Worm (Caenorhabditis elegans) whole organism, mixed stage, embryonic: Measurements from ENCODE around the gene srh-215.
A peak's percentile ranks its signal among the peaks of the same experiment; 100 is the strongest.

Experiments used
- M03D4.4 ChIP-seq: sonication (generic microtip); optimal IDR thresholded peaks from 2 replicates; lab custom pipeline; 2017; ENCODE audit warnings: mild to moderate bottlenecking, missing genetic modification characterization, missing compliant biosample characterization
- bed-3 ChIP-seq: fragments of 200-800 bp; sonication (Bioruptor generic); optimal IDR thresholded peaks from 3 replicates; lab custom pipeline; 2018; ENCODE audit warnings: mild to moderate bottlenecking, missing genetic modification characterization, moderate library complexity, missing compliant biosample characterization
- blmp-1 ChIP-seq: fragments of 150-350 bp; optimal IDR thresholded peaks from 2 replicates; lab custom pipeline; 2014; ENCODE audit warnings: missing biosample characterization, missing genetic modification characterization
- ceh-39 ChIP-seq: fragments of 150-350 bp; optimal IDR thresholded peaks from 2 replicates; lab custom pipeline; 2014; ENCODE audit warnings: missing biosample characterization, missing genetic modification characterization
- ceh-43 ChIP-seq: fragments of 200-800 bp; sonication (Bioruptor generic); optimal IDR thresholded peaks from 2 replicates; lab custom pipeline; 2018; ENCODE audit warnings: mild to moderate bottlenecking, missing genetic modification characterization, moderate library complexity, missing compliant biosample characterization
- ceh-83 ChIP-seq: fragments of 200-800 bp; sonication (Bioruptor generic); optimal IDR thresholded peaks from 2 replicates; lab custom pipeline; 2018; ENCODE audit warnings: mild to moderate bottlenecking, missing genetic modification characterization, missing compliant biosample characterization
- ces-1 ChIP-seq: fragments of 150-350 bp; optimal IDR thresholded peaks from 2 replicates; lab custom pipeline; 2014; ENCODE audit warnings: missing biosample characterization, missing genetic modification reagents, missing genetic modification characterization
- cnd-1 ChIP-seq: fragments of 200-800 bp; sonication (Bioruptor generic); optimal IDR thresholded peaks from 2 replicates; lab custom pipeline; 2018; ENCODE audit warnings: mild to moderate bottlenecking, missing genetic modification characterization, missing compliant biosample characterization
- elt-1 ChIP-seq: sonication (generic microtip); optimal IDR thresholded peaks from 2 replicates; lab custom pipeline; 2017; ENCODE audit warnings: missing genetic modification characterization, mild to moderate bottlenecking, missing compliant biosample characterization, antibody characterized with exemption, moderate library complexity, borderline replicate concordance; ENCODE audit not compliant: insufficient read depth
- elt-3 ChIP-seq: fragments of 150-350 bp; optimal IDR thresholded peaks from 2 replicates; lab custom pipeline; 2014; ENCODE audit warnings: missing biosample characterization, missing genetic modification characterization
- flh-1 ChIP-seq: fragments of 200-800 bp; sonication (Bioruptor generic); optimal IDR thresholded peaks from 2 replicates; lab custom pipeline; 2018; ENCODE audit warnings: mild to moderate bottlenecking, missing genetic modification characterization, moderate library complexity, missing compliant biosample characterization
- ham-2 ChIP-seq: fragments of 200-800 bp; sonication (Bioruptor generic); optimal IDR thresholded peaks from 2 replicates; lab custom pipeline; 2018; ENCODE audit warnings: mild to moderate bottlenecking, missing genetic modification characterization, missing compliant biosample characterization
- hlh-1 ChIP-seq: fragments of 150-350 bp; optimal IDR thresholded peaks from 2 replicates; lab custom pipeline; 2014; ENCODE audit warnings: missing biosample characterization, missing genetic modification reagents, missing genetic modification characterization
- lin-13 ChIP-seq: fragments of 150-350 bp; optimal IDR thresholded peaks from 2 replicates; lab custom pipeline; 2014; ENCODE audit warnings: missing biosample characterization, missing genetic modification characterization
- lin-32 ChIP-seq: fragments of 200-800 bp; sonication (Bioruptor generic); optimal IDR thresholded peaks from 2 replicates; lab custom pipeline; 2018; ENCODE audit warnings: mild to moderate bottlenecking, missing genetic modification characterization, missing compliant biosample characterization
- lsy-2 ChIP-seq: fragments of 150-350 bp; optimal IDR thresholded peaks from 2 replicates; lab custom pipeline; 2014; ENCODE audit warnings: missing biosample characterization, missing genetic modification characterization
- mab-5 ChIP-seq: fragments of 150-350 bp; optimal IDR thresholded peaks from 2 replicates; lab custom pipeline; 2014; ENCODE audit warnings: missing biosample characterization, missing genetic modification characterization
- mep-1 ChIP-seq: fragments of 150-350 bp; optimal IDR thresholded peaks from 2 replicates; lab custom pipeline; 2017; ENCODE audit warnings: missing biosample characterization, missing genetic modification reagents, missing genetic modification characterization, inconsistent platforms
- mls-2 ChIP-seq: sonication (generic microtip); optimal IDR thresholded peaks from 2 replicates; lab custom pipeline; 2016; ENCODE audit warnings: mild to moderate bottlenecking, missing genetic modification characterization, moderate library complexity, missing compliant biosample characterization
- nhr-12 ChIP-seq: fragments of 150-350 bp; optimal IDR thresholded peaks from 2 replicates; lab custom pipeline; 2014; ENCODE audit warnings: missing biosample characterization, missing genetic modification characterization
- nhr-2 ChIP-seq: fragments of 150-350 bp; optimal IDR thresholded peaks from 2 replicates; lab custom pipeline; 2014; ENCODE audit warnings: missing biosample characterization, missing genetic modification characterization
- nhr-237 ChIP-seq: fragments of 150-350 bp; optimal IDR thresholded peaks from 2 replicates; lab custom pipeline; 2014; ENCODE audit warnings: missing biosample characterization, missing genetic modification characterization
- nhr-28 ChIP-seq: fragments of 150-350 bp; optimal IDR thresholded peaks from 2 replicates; lab custom pipeline; 2014; ENCODE audit warnings: missing biosample characterization, missing genetic modification characterization
- nhr-76 ChIP-seq: sonication (generic microtip); optimal IDR thresholded peaks from 2 replicates; lab custom pipeline; 2017; ENCODE audit warnings: missing biosample characterization, missing genetic modification characterization
- pha-4 ChIP-seq: fragments of 150-350 bp; optimal IDR thresholded peaks from 2 replicates; lab custom pipeline; 2018; ENCODE audit warnings: missing biosample characterization, missing genetic modification reagents, missing genetic modification characterization
- sem-2 ChIP-seq: fragments of 200-800 bp; sonication (Bioruptor generic); optimal IDR thresholded peaks from 2 replicates; lab custom pipeline; 2018; ENCODE audit warnings: mild to moderate bottlenecking, missing genetic modification characterization, missing compliant biosample characterization
- snpc-4 ChIP-seq: fragments of 150-350 bp; optimal IDR thresholded peaks from 2 replicates; lab custom pipeline; 2014; ENCODE audit warnings: missing biosample characterization, missing genetic modification characterization
- sptf-1 ChIP-seq: sonication (generic microtip); optimal IDR thresholded peaks from 2 replicates; lab custom pipeline; 2017; ENCODE audit warnings: mild to moderate bottlenecking, missing genetic modification characterization, moderate library complexity, missing compliant biosample characterization
- unc-120 ChIP-seq: sonication (generic microtip); optimal IDR thresholded peaks from 2 replicates; lab custom pipeline; 2017; ENCODE audit warnings: missing genetic modification characterization, missing compliant biosample characterization; ENCODE audit not compliant: poor library complexity, severe bottlenecking
- unc-39 ChIP-seq: fragments of 150-350 bp; optimal IDR thresholded peaks from 2 replicates; lab custom pipeline; 2014; ENCODE audit warnings: missing biosample characterization, missing genetic modification characterization
- unc-62 ChIP-seq: fragments of 150-350 bp; optimal IDR thresholded peaks from 2 replicates; lab custom pipeline; 2014; ENCODE audit warnings: missing biosample characterization, missing genetic modification reagents, missing genetic modification characterization
- ztf-11 ChIP-seq: fragments of 150-350 bp; optimal IDR thresholded peaks from 2 replicates; lab custom pipeline; 2014; ENCODE audit warnings: missing biosample characterization, missing genetic modification characterization

Gene srh-215

ce11 chrV:16814541-16815207 is 17.1 kb downstream of the srh-215 start:
- TF ChIP-seq snpc-4 (tag; lab: Kevin White, UChicago) = no peak
- no peak for TF ChIP-seq ztf-11
- no peak for TF ChIP-seq pha-4 (tag; lab: Kevin White, UChicago)
- no peak for TF ChIP-seq mls-2 (tag; lab: Kevin White, UChicago)
- TF ChIP-seq unc-62 (GFP tag; lab: Kevin White, UChicago) = peak; percentile 16

- TF ChIP-seq blmp-1 = no peak
- no peak for TF ChIP-seq ces-1
- TF ChIP-seq M03D4.4 (tag; lab: Kevin White, UChicago) = no peak
- no peak for TF ChIP-seq unc-62 (GFP tag; lab: Kevin White, UChicago)
- TF ChIP-seq sem-2 (GFP tag; lab: Kevin White, UChicago) = no peak
- TF ChIP-seq nhr-76 (tag; lab: Kevin White, UChicago) = no peak
- TF ChIP-seq nhr-237 = no peak
- TF ChIP-seq cnd-1 = no peak
- TF ChIP-seq lin-13 (tag; lab: Kevin White, UChicago) = no peak
- TF ChIP-seq ceh-43 (GFP tag; lab: Kevin White, UChicago) = no peak
- TF ChIP-seq unc-120 = no peak
- TF ChIP-seq ceh-39 = no peak
- TF ChIP-seq lin-32 (GFP tag; lab: Kevin White, UChicago) = no peak
- TF ChIP-seq snpc-4 (tag; lab: Kevin White, UChicago) = no peak
- TF ChIP-seq pha-4 (tag; lab: Kevin White, UChicago) = no peak
- no peak for TF ChIP-seq mab-5 (tag; lab: Kevin White, UChicago)
- no peak for TF ChIP-seq nhr-28 (tag; lab: Kevin White, UChicago)
These were observed 19.4 kb downstream of the srh-215 start for ce11 chrV:16812371-16812770.

ce11 chrV:16811841-16812240 is 20.0 kb downstream of the srh-215 start:
- TF ChIP-seq lin-32 (GFP tag; lab: Kevin White, UChicago) = no peak
- no peak for TF ChIP-seq nhr-2 (tag; lab: Kevin White, UChicago)
- TF ChIP-seq lsy-2 (tag; lab: Kevin White, UChicago) = no peak
- TF ChIP-seq nhr-76 (tag; lab: Kevin White, UChicago) = no peak
- no peak for TF ChIP-seq snpc-4 (tag; lab: Kevin White, UChicago)
- no peak for TF ChIP-seq unc-62 (GFP tag; lab: Kevin White, UChicago)

ce11 chrV:16808168-16808567 is 23.7 kb downstream of the srh-215 start:
- TF ChIP-seq snpc-4 (tag; lab: Kevin White, UChicago) = no peak
- no peak for TF ChIP-seq unc-62 (GFP tag; lab: Kevin White, UChicago)
- no peak for TF ChIP-seq lin-32 (GFP tag; lab: Kevin White, UChicago)
- TF ChIP-seq sptf-1 (tag; lab: Kevin White, UChicago) = no peak
- no peak for TF ChIP-seq elt-1 (tag; lab: Kevin White, UChicago)
- no peak for TF ChIP-seq ceh-83
- no peak for TF ChIP-seq sem-2 (GFP tag; lab: Kevin White, UChicago)
- no peak for TF ChIP-seq mab-5 (tag; lab: Kevin White, UChicago)
- TF ChIP-seq blmp-1 = no peak
- no peak for TF ChIP-seq lin-13 (tag; lab: Kevin White, UChicago)
- TF ChIP-seq flh-1 (GFP tag; lab: Kevin White, UChicago) = no peak
- no peak for TF ChIP-seq ceh-39
- TF ChIP-seq ztf-11 = no peak
- no peak for TF ChIP-seq hlh-1 (tag; lab: Kevin White, UChicago)
- TF ChIP-seq elt-3 = no peak
- no peak for TF ChIP-seq unc-120
- TF ChIP-seq ceh-43 (GFP tag; lab: Kevin White, UChicago) = no peak

- TF ChIP-seq elt-3 = no peak
- TF ChIP-seq unc-39 = no peak
- TF ChIP-seq nhr-237 = no peak
- TF ChIP-seq hlh-1 (tag; lab: Kevin White, UChicago) = no peak
- TF ChIP-seq M03D4.4 (tag; lab: Kevin White, UChicago) = no peak
These were observed 27.0 kb downstream of the srh-215 start for ce11 chrV:16804795-16805194.

- TF ChIP-seq nhr-28 (tag; lab: Kevin White, UChicago) (no peak), bed-3 (GFP tag; lab: Kevin White, UChicago) (no peak), flh-1 (GFP tag; lab: Kevin White, UChicago) (no peak), ham-2 (GFP tag; lab: Kevin White, UChicago) (no peak), blmp-1 (no peak), lsy-2 (tag; lab: Kevin White, UChicago) (no peak), mep-1 (tag; lab: Kevin White, UChicago) (no peak), ceh-43 (GFP tag; lab: Kevin White, UChicago) (no peak), ceh-83 (no peak), nhr-12 (no peak)
These were observed 29.2 kb downstream of the srh-215 start, which contains the start of gene cand-1 for ce11 chrV:16802572-16802971. Gene cand-1, plus strand, starts transcription at chrV:16802872.
